Fruit fly (Drosophila melanogaster): ENCODE results near the gene beta-PheRS.

The beta-PheRS gene

dm6 chr3R:24205935-24206334 is 46.5 kb downstream of the beta-PheRS start (continued):
- TF ChIP-seq CG43689 (GFP tag; IDR thresholded peaks at IDR 0.05) (no peak), fru (optimal IDR thresholded peaks at IDR 0.05) (no peak), CG12104 (GFP tag; optimal IDR thresholded peaks at IDR 0.05) (no peak), HmgZ (tag; optimal IDR thresholded peaks at IDR 0.05) (no peak), CG2129 (GFP tag; IDR thresholded peaks at IDR 0.05; ENCODE audit: partially characterized antibody) (no peak), CG15696 (tag; optimal IDR thresholded peaks at IDR 0.05) (no peak), disco-r (GFP tag; optimal IDR thresholded peaks at IDR 0.05) (no peak), CG17612 (GFP tag; IDR thresholded peaks at IDR 0.05) (no peak), luna (GFP tag; optimal IDR thresholded peaks at IDR 0.05) (no peak), CG8290 (GFP tag; optimal IDR thresholded peaks at IDR 0.05) (no peak), CG8290 (tag; optimal IDR thresholded peaks at IDR 0.05) (no peak), tap (tag; optimal IDR thresholded peaks at IDR 0.05) (peak; percentile 11), CG18262 (tag; optimal IDR thresholded peaks at IDR 0.05) (peak; percentile 57), fu2 (GFP tag; optimal IDR thresholded peaks at IDR 0.05) (no peak), CG1024 (GFP tag; IDR thresholded peaks at IDR 0.05) (no peak), Usf (GFP tag; optimal IDR thresholded peaks at IDR 0.05) (no peak), HLH54F (GFP tag; optimal IDR thresholded peaks at IDR 0.05) (no peak), Hr3 (GFP tag; optimal IDR thresholded peaks at IDR 0.05) (peak; percentile 23), Deaf1 (tag; optimal IDR thresholded peaks at IDR 0.05) (no peak), CG11504 (tag; optimal IDR thresholded peaks at IDR 0.05) (peak; percentile 78), CG11723 (GFP tag; optimal IDR thresholded peaks at IDR 0.05) (no peak), Rfx (GFP tag; IDR thresholded peaks at IDR 0.05) (no peak), Nf-YC (tag; optimal IDR thresholded peaks at IDR 0.05) (no peak), HLH4C (GFP tag; IDR thresholded peaks at IDR 0.05; ENCODE audit: partially characterized antibody) (no peak), cwo (GFP tag; optimal IDR thresholded peaks at IDR 0.05) (no peak), eyg (GFP tag; optimal IDR thresholded peaks at IDR 0.05) (no peak), Hmx (GFP tag; optimal IDR thresholded peaks at IDR 0.05) (no peak), chif (GFP tag; optimal IDR thresholded peaks at IDR 0.05) (no peak), D19A (tag; optimal IDR thresholded peaks at IDR 0.05) (no peak), Max (GFP tag; optimal IDR thresholded peaks at IDR 0.05) (no peak), tin (GFP tag; optimal IDR thresholded peaks at IDR 0.05) (no peak), CG11085 (GFP tag; IDR thresholded peaks at IDR 0.05) (no peak), Mrtf (GFP tag; IDR thresholded peaks at IDR 0.05) (no peak), h (optimal IDR thresholded peaks at IDR 0.05) (no peak), Oaz (GFP tag; IDR thresholded peaks at IDR 0.05) (no peak), chn (GFP tag; optimal IDR thresholded peaks at IDR 0.05) (no peak), pzg (GFP tag; optimal IDR thresholded peaks at IDR 0.05) (no peak), CG1602 (GFP tag; optimal IDR thresholded peaks at IDR 0.05) (no peak), CG34376 (GFP tag; optimal IDR thresholded peaks at IDR 0.05) (no peak), CG18599 (GFP tag; optimal IDR thresholded peaks at IDR 0.05) (no peak), sens (GFP tag) (no peak), CG17359 (tag; optimal IDR thresholded peaks at IDR 0.05) (peak; percentile 23), Pdp1 (GFP tag; optimal IDR thresholded peaks at IDR 0.05) (no peak), CG6813 (GFP tag; optimal IDR thresholded peaks at IDR 0.05) (no peak), Jarid2 (GFP tag; optimal IDR thresholded peaks at IDR 0.05) (no peak), PHDP (tag; optimal IDR thresholded peaks at IDR 0.05) (peak; percentile 36), hth (optimal IDR thresholded peaks at IDR 0.05) (no peak), repo (GFP tag; optimal IDR thresholded peaks at IDR 0.05) (no peak), ham (GFP tag; IDR thresholded peaks at IDR 0.05) (no peak), CG1603 (tag; optimal IDR thresholded peaks at IDR 0.05) (no peak), Spps (tag; optimal IDR thresholded peaks at IDR 0.05) (no peak), CTCF (GFP tag; optimal IDR thresholded peaks at IDR 0.05) (no peak), Xbp1 (GFP tag; optimal IDR thresholded peaks at IDR 0.05) (peak; percentile 19), CkIIα-i1 (GFP tag; IDR thresholded peaks at IDR 0.05) (no peak)

Measured in whole organism, embryonic.